Fruit fly (Drosophila melanogaster) whole organism, larva: ENCODE measurements around the gene Ork1.

Experiments
- noc ChIP-seq: fragments of 200-800 bp; sonication (Bioruptor generic); optimal IDR thresholded peaks from 3 replicates; lab custom pipeline; 2019; ENCODE audit warnings: missing biosample characterization, mild to moderate bottlenecking, missing genetic modification characterization, moderate library complexity

The Ork1 gene

dm6 chrX:10848565-10848964 lies 42.5 kb downstream of the Ork1 start, which contains the start of gene CG2202:
TSS of gene CG2202 (plus strand) at chrX:10848757.
- no peak for TF ChIP-seq noc (tag; lab: Kevin White, UChicago)

DNA sequence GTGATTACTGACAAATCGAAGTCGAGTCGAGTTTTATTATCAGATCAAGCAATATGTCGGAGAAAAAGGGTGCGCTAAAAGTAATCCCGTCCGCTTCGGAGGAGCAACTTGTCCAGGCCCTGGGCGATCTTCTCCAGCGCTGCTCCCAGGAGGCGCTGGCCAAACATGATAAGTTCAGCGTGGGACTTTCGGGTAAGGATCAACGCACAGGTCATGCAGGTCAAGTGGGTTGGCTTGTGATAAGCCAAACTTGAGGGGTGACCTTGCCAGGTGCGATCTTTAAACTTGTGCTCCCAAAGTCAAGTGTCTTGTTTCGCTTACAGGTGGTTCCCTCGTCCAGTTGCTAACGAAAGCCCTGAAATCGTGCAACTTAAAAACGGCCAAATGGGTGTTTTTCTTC lies 43.6 kb downstream of the Ork1 start:
- no peak for TF ChIP-seq noc (tag; lab: Kevin White, UChicago)

dm6 chrX:10847436-10847446 lies 43.8 kb downstream of the Ork1 start, which contains the start of gene Pgls:
TSS of gene Pgls (plus strand) at chrX:10847438.
- no peak for TF ChIP-seq noc (tag; lab: Kevin White, UChicago)

DNA sequence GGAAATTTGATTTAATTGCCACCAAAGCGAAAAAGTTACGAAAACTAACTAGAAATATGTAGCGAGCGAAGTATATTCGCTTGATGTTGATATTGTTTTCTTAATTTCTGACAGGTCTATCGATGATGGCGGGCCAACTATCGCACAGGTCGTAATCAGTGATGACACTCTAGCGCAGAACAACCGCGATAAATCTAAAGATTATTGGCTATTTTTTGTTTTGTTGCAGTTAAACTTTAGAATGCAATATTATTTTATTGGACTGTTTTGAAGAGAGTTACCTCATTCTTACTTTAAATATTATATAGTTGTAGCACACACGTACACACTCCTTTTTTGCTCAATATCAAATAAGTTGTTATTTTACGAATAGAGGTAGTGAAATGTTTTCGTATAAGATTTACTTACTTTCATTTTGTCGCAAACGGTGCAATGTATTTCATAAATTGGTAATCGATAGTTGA lies 44.0 kb downstream of the Ork1 start, which contains the start of gene sbr:
Gene sbr (minus strand): TSS at position 121 of the 464 bp plus-strand sequence.
- TF ChIP-seq noc (tag; lab: Kevin White, UChicago), result no peak

dm6 chrX:10845256-10845655 lies 45.8 kb downstream of the Ork1 start:
- no peak for TF ChIP-seq noc (tag; lab: Kevin White, UChicago)

DNA sequence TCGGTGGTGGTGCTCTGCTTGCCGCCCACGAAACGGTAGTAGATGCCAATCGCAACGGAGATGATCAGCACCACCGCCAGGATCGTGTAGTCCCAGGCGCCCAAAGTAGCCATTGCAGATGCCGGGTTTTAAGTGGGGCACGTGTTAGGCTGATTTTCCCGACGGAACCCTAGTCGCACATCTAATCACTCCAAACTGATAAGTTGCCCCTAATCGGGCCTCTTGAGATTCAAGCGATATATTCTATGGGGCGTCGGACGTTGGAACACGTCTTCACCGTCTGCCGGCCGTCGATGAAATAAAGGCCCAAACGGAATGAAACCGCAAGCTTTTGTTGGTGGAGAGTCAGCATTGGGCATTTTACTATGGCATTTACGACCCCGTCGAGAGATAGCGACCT lies 46.2 kb downstream of the Ork1 start, which contains the start of gene CG32669:
Gene CG32669 (minus strand): TSS at position 275 of the 400 bp plus-strand sequence.
- no peak for TF ChIP-seq noc (tag; lab: Kevin White, UChicago)

DNA sequence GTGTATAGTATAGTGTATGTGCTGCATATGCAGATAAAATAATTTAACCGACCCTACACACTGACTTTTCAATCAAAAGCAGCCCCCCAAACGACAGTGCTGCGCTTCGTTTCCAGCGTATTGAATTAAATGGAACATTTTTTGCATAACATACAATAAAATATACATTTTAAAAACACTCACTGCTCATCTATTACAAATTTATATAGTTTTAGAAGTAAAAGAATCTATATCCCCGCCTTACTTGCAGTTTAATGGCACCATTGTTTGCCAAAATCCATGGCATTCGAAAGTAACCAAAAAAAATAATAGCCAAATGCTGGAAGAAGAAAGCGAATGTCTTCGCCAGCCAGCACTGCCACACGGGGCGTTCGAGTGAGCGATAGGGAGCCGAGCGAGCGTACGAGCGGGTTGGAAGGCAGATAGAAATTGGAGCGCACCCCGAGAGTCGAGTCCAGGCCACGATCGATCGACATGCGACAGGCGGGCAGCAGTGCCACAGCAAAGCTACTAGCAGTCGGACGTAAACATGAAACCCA lies 49.3 kb downstream of the Ork1 start, which contains the start of gene CG15209:
Gene CG15209 (plus strand): TSS at position 489 of the 539 bp plus-strand sequence.
- peak; percentile 25 for TF ChIP-seq noc (tag; lab: Kevin White, UChicago)

DNA sequence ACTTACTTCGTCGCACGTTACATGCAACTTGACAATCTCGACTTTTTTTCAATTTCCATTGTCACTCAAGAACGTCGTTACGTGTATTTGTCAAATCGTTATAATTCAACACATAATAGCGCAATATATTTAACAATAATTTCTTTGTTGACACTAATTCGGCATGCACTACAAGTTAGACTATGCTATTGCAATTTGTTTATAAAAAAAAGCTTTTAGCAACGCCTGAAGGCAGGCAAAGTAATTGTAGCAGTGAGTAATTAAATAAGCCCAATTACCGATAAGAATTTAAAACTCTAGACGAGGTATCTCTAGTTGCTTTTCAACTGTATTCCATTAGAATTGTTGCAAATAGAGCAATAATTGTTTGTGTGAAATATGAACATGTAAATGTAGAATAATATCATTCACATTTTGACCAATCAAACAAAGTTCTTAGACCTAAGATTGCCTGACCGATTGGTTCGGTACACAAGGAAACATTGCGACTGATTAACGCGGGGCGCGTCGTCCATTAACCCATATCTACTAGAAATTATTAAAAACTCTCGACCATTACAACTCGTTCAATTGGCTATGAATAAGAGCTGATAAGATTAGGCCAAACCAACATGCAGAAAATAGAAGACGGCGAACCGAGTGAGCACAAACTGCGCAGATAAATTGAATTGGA lies 50.0 kb downstream of the Ork1 start:
- peak; percentile 14 for TF ChIP-seq noc (tag; lab: Kevin White, UChicago)

DNA sequence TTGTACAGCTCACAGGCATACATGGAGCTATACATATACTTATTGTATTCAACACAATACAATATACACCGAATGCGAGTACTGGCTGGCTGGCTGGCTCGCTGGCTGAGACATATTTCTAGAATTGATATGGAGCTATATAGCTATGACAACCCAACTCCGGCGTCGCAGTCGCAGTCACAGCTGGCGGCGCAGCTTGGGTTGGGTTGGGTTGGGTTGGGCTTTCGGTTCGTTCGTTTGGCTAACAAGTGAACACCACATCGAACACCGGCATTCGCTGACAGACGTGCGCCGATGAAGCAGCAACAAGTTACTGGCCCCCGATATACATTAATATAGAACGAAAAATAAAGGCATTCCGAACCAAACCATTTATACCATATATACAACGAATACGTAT lies 52.1 kb downstream of the Ork1 start, which contains the start of gene CG15210:
Gene CG15210 (plus strand): TSS at position 269 of the 400 bp plus-strand sequence.
- TF ChIP-seq noc (tag; lab: Kevin White, UChicago), result no peak

DNA sequence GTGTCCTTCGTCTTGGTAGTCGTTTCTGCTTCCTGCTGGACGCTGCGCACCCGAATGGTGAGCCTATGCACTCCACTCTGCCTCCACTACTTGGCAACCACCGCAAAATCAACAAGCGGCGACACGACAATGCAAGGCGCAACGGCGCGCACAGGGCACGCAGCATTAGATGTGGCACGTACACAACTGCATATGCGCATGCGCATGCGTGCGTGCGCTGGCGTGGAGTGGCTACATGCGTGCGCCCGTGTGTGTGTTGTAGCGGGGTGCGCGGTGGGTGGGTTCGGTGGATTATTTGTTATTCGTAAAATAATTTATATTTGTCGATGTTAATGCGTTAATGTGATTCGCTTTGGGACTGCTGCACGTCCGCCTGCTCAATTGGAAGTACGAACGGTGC lies 55.4 kb downstream of the Ork1 start:
- TF ChIP-seq noc (tag; lab: Kevin White, UChicago), result no peak

DNA sequence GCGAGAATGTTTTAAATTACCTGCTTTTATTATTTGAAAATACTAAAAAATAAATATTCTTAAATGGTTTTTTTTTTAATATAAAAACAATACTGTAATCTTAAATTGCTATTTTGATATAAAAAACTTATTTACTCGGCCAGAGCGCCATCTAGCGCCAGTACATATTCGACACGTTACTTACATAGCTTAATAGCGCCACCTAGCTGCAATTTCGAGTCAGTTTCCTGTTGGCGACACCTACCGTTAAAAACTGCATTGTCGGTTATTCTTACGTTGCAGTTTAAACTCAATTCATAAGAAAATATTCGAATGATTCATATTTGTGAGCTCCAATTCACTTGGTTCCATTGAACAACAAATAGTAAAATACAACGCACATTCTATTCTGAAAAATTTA lies 58.7 kb downstream of the Ork1 start:
- TF ChIP-seq noc (tag; lab: Kevin White, UChicago), result no peak
